Fruit fly (Drosophila melanogaster) Kc167 (cell line): ENCODE data around the gene CG31743.

ENCODE experiments used
- Myc ChIP-seq: fragments of >200 bp; optimal IDR thresholded peaks from 2 replicates; lab custom pipeline; 2017; ENCODE audit warnings: missing external identifiers
- Sin3A ChIP-seq: fragments of >200 bp; optimal IDR thresholded peaks from 2 replicates; lab custom pipeline; 2018; ENCODE audit warnings: missing external identifiers
- h ChIP-seq: fragments of >200 bp; optimal IDR thresholded peaks from 3 replicates; lab custom pipeline; 2018; ENCODE audit warnings: missing external identifiers
- insv ChIP-seq: fragments of >200 bp; optimal IDR thresholded peaks from 3 replicates; lab custom pipeline; 2018; ENCODE audit warnings: missing external identifiers
- psq ChIP-seq: fragments of >200 bp; optimal IDR thresholded peaks from 2 replicates; lab custom pipeline; 2017; ENCODE audit warnings: missing external identifiers
- ttk ChIP-seq: sonication (Bioruptor generic); optimal IDR thresholded peaks from 2 replicates; lab custom pipeline; 2017; ENCODE audit warnings: missing external identifiers

DNA sequence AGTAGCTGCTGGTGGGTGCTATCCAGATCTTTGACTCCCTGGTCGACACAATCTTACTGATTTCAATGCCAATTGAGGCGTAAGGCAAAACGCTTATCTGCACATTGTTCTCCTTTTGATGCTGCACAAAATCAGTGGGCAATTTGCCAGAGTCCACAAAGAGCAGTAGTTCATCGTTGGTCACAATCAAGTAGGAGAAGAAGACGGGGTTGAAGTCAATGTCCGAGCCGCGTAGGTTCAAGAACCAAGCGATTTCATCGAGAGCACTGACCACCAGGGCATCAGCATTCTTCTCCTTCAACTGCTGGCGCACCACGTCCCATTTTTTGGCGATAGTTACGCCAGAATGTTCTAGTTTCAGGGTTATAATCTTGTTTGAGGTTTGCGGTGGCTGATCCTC, 30.0 kb downstream of the CG31743 start:
- TF ChIP-seq Sin3A (lab: Kevin White, UChicago): no peak
- no peak for TF ChIP-seq ttk (lab: Kevin White, UChicago)
- TF ChIP-seq insv (lab: Kevin White, UChicago): no peak
- TF ChIP-seq psq (lab: Kevin White, UChicago): no peak
- no peak for TF ChIP-seq Myc (lab: Kevin White, UChicago)
- TF ChIP-seq h (lab: Kevin White, UChicago): no peak
